Worm (Caenorhabditis elegans) whole organism, late embryonic: ENCODE data around the gene irld-12.

Experiments
- C38D4.7 ChIP-seq: fragments of 200-800 bp; sonication (Bioruptor generic); optimal IDR thresholded peaks from 2 replicates; lab custom pipeline; 2018; ENCODE audit warnings: mild to moderate bottlenecking, missing genetic modification characterization, moderate library complexity, missing compliant biosample characterization
- F13H6.1 ChIP-seq: sonication (generic microtip); optimal IDR thresholded peaks from 2 replicates; lab custom pipeline; 2016; ENCODE audit warnings: missing genetic modification characterization, missing compliant biosample characterization
- K02D7.2 ChIP-seq: sonication (generic microtip); optimal IDR thresholded peaks from 2 replicates; lab custom pipeline; 2017; ENCODE audit warnings: mild to moderate bottlenecking, missing genetic modification characterization, missing compliant biosample characterization
- T23F11.4 ChIP-seq: fragments of 200-800 bp; sonication (Bioruptor generic); optimal IDR thresholded peaks from 2 replicates; lab custom pipeline; 2018; ENCODE audit warnings: mild to moderate bottlenecking, missing genetic modification characterization, missing compliant biosample characterization
- Y22D7AL.16 ChIP-seq: sonication (generic microtip); optimal IDR thresholded peaks from 2 replicates; lab custom pipeline; 2016; ENCODE audit warnings: missing genetic modification characterization, missing compliant biosample characterization
- ama-1 ChIP-seq: fragments of 150-350 bp; optimal IDR thresholded peaks from 2 replicates; lab custom pipeline; 2014
- ceh-19 ChIP-seq: fragments of 200-800 bp; sonication (Bioruptor generic); optimal IDR thresholded peaks from 2 replicates; lab custom pipeline; 2018; ENCODE audit warnings: mild to moderate bottlenecking, missing genetic modification characterization, missing compliant biosample characterization
- ceh-2 ChIP-seq: sonication (generic microtip); optimal IDR thresholded peaks from 2 replicates; lab custom pipeline; 2016; ENCODE audit warnings: missing genotype, missing genetic modification characterization, missing compliant biosample characterization
- ceh-22 ChIP-seq: sonication (generic microtip); optimal IDR thresholded peaks from 2 replicates; lab custom pipeline; 2017; ENCODE audit warnings: missing biosample characterization, missing genetic modification characterization
- ceh-24 ChIP-seq: sonication (generic microtip); optimal IDR thresholded peaks from 2 replicates; lab custom pipeline; 2016; ENCODE audit warnings: mild to moderate bottlenecking, missing genetic modification characterization, missing compliant biosample characterization
- ceh-30 ChIP-seq: fragments of 150-350 bp; optimal IDR thresholded peaks from 2 replicates; lab custom pipeline; 2014; ENCODE audit warnings: missing biosample characterization, missing genetic modification characterization
- ceh-45 ChIP-seq: fragments of 200-800 bp; sonication (Bioruptor generic); IDR thresholded peaks from 2 replicates; pipeline ENCODE4 v1.3.6; 2022; ENCODE audit warnings: missing genetic modification reagents, missing genetic modification characterization, missing compliant biosample characterization
- ceh-6 ChIP-seq: fragments of 200-800 bp; sonication (Bioruptor generic); optimal IDR thresholded peaks from 2 replicates; lab custom pipeline; 2018; ENCODE audit warnings: mild to moderate bottlenecking, missing genetic modification characterization, missing compliant biosample characterization
- che-1 ChIP-seq: sonication (generic microtip); optimal IDR thresholded peaks from 2 replicates; lab custom pipeline; 2016; ENCODE audit warnings: mild to moderate bottlenecking, missing genetic modification characterization, missing compliant biosample characterization
- dve-1 ChIP-seq: sonication (generic microtip); optimal IDR thresholded peaks from 2 replicates; lab custom pipeline; 2017; ENCODE audit warnings: antibody characterized with exemption, mild to moderate bottlenecking, missing genetic modification characterization, missing compliant biosample characterization
- elt-4 ChIP-seq: sonication (generic microtip); optimal IDR thresholded peaks from 2 replicates; lab custom pipeline; 2016; ENCODE audit warnings: missing genetic modification characterization, missing compliant biosample characterization
- eyg-1 ChIP-seq: sonication (generic microtip); optimal IDR thresholded peaks from 2 replicates; lab custom pipeline; 2016; ENCODE audit warnings: missing genotype, missing genetic modification characterization, missing compliant biosample characterization
- fax-1 ChIP-seq: sonication (generic microtip); optimal IDR thresholded peaks from 2 replicates; lab custom pipeline; 2016; ENCODE audit warnings: missing genotype, missing genetic modification characterization, missing compliant biosample characterization
- fkh-6 ChIP-seq: sonication (generic microtip); optimal IDR thresholded peaks from 2 replicates; lab custom pipeline; 2016; ENCODE audit warnings: missing genetic modification characterization, missing compliant biosample characterization
- gmeb-2 ChIP-seq: sonication (generic microtip); optimal IDR thresholded peaks from 2 replicates; lab custom pipeline; 2016; ENCODE audit warnings: missing genetic modification characterization, inconsistent platforms, missing compliant biosample characterization
- hlh-13 ChIP-seq: fragments of 200-800 bp; sonication (Bioruptor generic); optimal IDR thresholded peaks from 2 replicates; lab custom pipeline; 2018; ENCODE audit warnings: mild to moderate bottlenecking, missing genetic modification characterization, missing compliant biosample characterization
- hlh-15 ChIP-seq: sonication (generic microtip); optimal IDR thresholded peaks from 2 replicates; lab custom pipeline; 2016; ENCODE audit warnings: missing genetic modification characterization, missing compliant biosample characterization
- hlh-6 ChIP-seq: sonication (generic microtip); optimal IDR thresholded peaks from 2 replicates; lab custom pipeline; 2016; ENCODE audit warnings: missing genotype, missing genetic modification characterization, missing compliant biosample characterization
- lim-6 ChIP-seq: sonication (generic microtip); optimal IDR thresholded peaks from 2 replicates; lab custom pipeline; 2016; ENCODE audit warnings: missing genetic modification characterization, missing compliant biosample characterization
- madf-2 ChIP-seq: sonication (generic microtip); optimal IDR thresholded peaks from 2 replicates; lab custom pipeline; 2017; ENCODE audit warnings: missing genetic modification characterization, missing compliant biosample characterization
- nfya-1 ChIP-seq: sonication (generic microtip); optimal IDR thresholded peaks from 2 replicates; lab custom pipeline; 2017; ENCODE audit warnings: missing genetic modification characterization, mild to moderate bottlenecking, missing compliant biosample characterization, antibody characterized with exemption, moderate library complexity
- nhr-232 ChIP-seq: sonication (generic microtip); optimal IDR thresholded peaks from 2 replicates; lab custom pipeline; 2016; ENCODE audit warnings: missing genetic modification characterization, missing compliant biosample characterization
- pag-3 ChIP-seq: sonication (generic microtip); optimal IDR thresholded peaks from 2 replicates; lab custom pipeline; 2016; ENCODE audit warnings: missing compliant biosample characterization, missing genetic modification characterization, borderline replicate concordance
- pat-9 ChIP-seq: fragments of 200-800 bp; sonication (Bioruptor generic); optimal IDR thresholded peaks from 2 replicates; lab custom pipeline; 2018; ENCODE audit warnings: mild to moderate bottlenecking, missing genetic modification characterization, moderate library complexity, missing compliant biosample characterization
- pha-4 ChIP-seq: fragments of 150-350 bp; optimal IDR thresholded peaks from 2 replicates; lab custom pipeline; 2018; ENCODE audit warnings: missing biosample characterization, missing genetic modification reagents, missing genetic modification characterization
- pqm-1 ChIP-seq: sonication (generic microtip); optimal IDR thresholded peaks from 2 replicates; lab custom pipeline; 2016; ENCODE audit warnings: missing genetic modification characterization, missing compliant biosample characterization
- ref-2 ChIP-seq: sonication (generic microtip); optimal IDR thresholded peaks from 2 replicates; lab custom pipeline; 2016; ENCODE audit warnings: missing genetic modification characterization, missing compliant biosample characterization
- rnt-1 ChIP-seq: sonication (generic microtip); optimal IDR thresholded peaks from 2 replicates; lab custom pipeline; 2016; ENCODE audit warnings: missing genetic modification characterization, missing compliant biosample characterization
- sdc-2 ChIP-seq: sonication (generic microtip); optimal IDR thresholded peaks from 2 replicates; lab custom pipeline; 2016; ENCODE audit warnings: missing genotype, missing genetic modification characterization, missing compliant biosample characterization
- syd-9 ChIP-seq: sonication (generic microtip); optimal IDR thresholded peaks from 2 replicates; lab custom pipeline; 2016; ENCODE audit warnings: mild to moderate bottlenecking, missing genetic modification characterization, moderate library complexity, missing compliant biosample characterization
- tbx-2 ChIP-seq: sonication (generic microtip); optimal IDR thresholded peaks from 2 replicates; lab custom pipeline; 2016; ENCODE audit warnings: missing genetic modification characterization, missing compliant biosample characterization
- ttx-3 ChIP-seq: sonication (generic microtip); optimal IDR thresholded peaks from 2 replicates; lab custom pipeline; 2016; ENCODE audit warnings: missing genetic modification reagents, missing genetic modification characterization, missing compliant biosample characterization
- unc-86 ChIP-seq: sonication (generic microtip); optimal IDR thresholded peaks from 2 replicates; lab custom pipeline; 2016; ENCODE audit warnings: missing genetic modification characterization, missing compliant biosample characterization
- ztf-16 ChIP-seq: sonication (generic microtip); optimal IDR thresholded peaks from 2 replicates; lab custom pipeline; 2017; ENCODE audit warnings: missing genetic modification characterization, missing compliant biosample characterization

Gene irld-12

DNA sequence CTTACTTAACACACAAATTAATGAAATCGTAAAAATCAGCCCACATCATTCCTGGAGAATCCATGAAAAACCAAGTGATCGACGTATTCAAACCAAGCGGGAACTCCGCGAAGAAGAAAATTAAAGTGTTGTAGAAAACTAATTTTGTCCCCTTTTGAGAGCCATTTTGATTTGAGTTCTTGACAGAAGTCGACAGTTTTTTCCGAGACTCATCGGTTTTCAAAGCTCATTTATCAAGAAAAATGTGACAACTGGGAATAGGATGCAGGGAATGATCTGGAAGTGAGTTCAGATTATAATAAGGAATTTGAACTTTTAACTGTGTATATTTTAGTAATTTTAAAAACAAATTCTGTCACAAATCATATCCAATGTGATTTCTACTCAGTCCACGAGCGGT lies 9.8 kb downstream of the irld-12 start, which contains the start of gene srw-135:
srw-135 (minus strand) TSS at position 101 of the 400 bp plus-strand sequence.
- no peak for TF ChIP-seq nfya-1 (tag; lab: Kevin White, UChicago)
- no peak for TF ChIP-seq pat-9
- TF ChIP-seq madf-2: no peak
- no peak for TF ChIP-seq nhr-232 (tag; lab: Kevin White, UChicago)
- no peak for TF ChIP-seq pqm-1 (tag; lab: Kevin White, UChicago)
- TF ChIP-seq gmeb-2 (tag; lab: Kevin White, UChicago): no peak
- TF ChIP-seq C38D4.7 (GFP tag; lab: Kevin White, UChicago): no peak
- TF ChIP-seq hlh-15 (tag; lab: Kevin White, UChicago): no peak
- TF ChIP-seq ceh-6 (GFP tag; lab: Kevin White, UChicago): no peak
- TF ChIP-seq ztf-16 (tag; lab: Kevin White, UChicago): no peak
- no peak for TF ChIP-seq K02D7.2 (tag; lab: Kevin White, UChicago)
- TF ChIP-seq ceh-19 (GFP tag; lab: Kevin White, UChicago): no peak
- TF ChIP-seq fkh-6 (tag; lab: Kevin White, UChicago): no peak
- TF ChIP-seq lim-6 (tag; lab: Kevin White, UChicago): no peak

DNA sequence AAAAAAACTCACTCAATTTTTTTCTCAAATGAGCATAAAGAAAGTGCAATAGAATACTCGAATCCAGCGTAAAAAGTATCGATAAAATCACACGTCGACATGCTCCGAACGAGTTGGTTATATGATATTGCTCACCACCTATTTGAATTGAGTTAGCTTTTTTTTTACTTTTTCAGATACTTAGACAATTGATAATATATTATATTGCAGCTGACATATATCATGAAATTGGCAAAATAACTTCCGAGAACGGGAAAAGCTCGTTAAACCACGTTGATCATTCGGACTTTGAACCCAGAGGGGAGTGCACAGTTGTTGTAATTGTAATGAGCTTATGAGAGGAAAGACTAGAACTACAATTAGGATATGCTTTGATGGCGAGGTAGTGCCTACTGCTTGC lies 10.7 kb downstream of the irld-12 start, which contains the start of gene srw-136:
srw-136 (minus strand) TSS at position 101 of the 400 bp plus-strand sequence.
- TF ChIP-seq fax-1 (tag; lab: Kevin White, UChicago) (no peak), pag-3 (tag; lab: Kevin White, UChicago) (no peak), syd-9 (tag; lab: Kevin White, UChicago) (no peak), ref-2 (tag; lab: Kevin White, UChicago) (no peak), lim-6 (tag; lab: Kevin White, UChicago) (no peak), C38D4.7 (GFP tag; lab: Kevin White, UChicago) (no peak), pha-4 (no peak), unc-86 (tag; lab: Kevin White, UChicago) (no peak), tbx-2 (tag; lab: Kevin White, UChicago) (no peak)

DNA sequence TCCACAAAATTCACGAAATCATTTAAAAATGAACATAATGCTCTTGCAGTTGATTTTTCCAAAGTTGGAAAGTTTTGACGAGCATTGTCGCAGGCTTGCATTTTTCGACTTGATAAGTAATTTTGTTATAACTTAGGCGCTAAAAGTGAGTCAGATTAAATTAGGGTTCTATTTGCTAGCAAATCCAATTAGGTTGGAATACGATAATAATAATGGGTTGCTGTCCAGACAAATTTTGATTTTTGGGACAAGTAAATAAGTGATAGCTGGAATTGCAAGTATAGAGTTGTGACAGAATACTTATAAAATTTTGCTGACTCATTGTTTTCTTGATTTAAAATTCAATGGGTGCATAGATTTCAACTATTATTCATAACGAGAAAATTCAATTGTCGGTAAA lies 15.2 kb downstream of the irld-12 start, which contains the start of gene srw-112:
srw-112 (minus strand) TSS at position 101 of the 400 bp plus-strand sequence.
- TF ChIP-seq ceh-45 (GFP tag; lab: Robert Waterston, UW) (no peak), hlh-13 (GFP tag; lab: Kevin White, UChicago) (no peak), T23F11.4 (GFP tag; lab: Kevin White, UChicago) (no peak)

DNA sequence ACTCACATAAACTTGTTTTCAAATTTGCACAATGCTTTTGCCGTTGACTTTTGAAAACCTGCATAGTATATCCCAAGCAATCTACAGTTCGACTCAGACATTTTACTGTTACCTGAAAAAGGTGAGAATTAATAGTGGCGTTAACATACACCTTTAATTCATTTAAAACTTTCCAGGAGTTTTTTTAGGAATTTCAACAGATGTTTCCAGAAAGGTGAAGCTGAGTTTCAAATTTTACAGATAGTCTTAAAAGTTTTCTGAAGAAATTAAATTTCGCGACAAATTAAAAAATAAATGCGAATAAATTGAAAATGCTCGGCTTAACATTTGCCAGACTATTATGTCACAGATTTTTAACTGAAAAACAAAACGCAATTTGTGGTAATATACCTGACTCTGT lies 21.5 kb downstream of the irld-12 start, which contains the start of gene srw-119:
srw-119 (minus strand) TSS at position 101 of the 400 bp plus-strand sequence.
- TF ChIP-seq pha-4 (no peak), ceh-30 (no peak)

DNA sequence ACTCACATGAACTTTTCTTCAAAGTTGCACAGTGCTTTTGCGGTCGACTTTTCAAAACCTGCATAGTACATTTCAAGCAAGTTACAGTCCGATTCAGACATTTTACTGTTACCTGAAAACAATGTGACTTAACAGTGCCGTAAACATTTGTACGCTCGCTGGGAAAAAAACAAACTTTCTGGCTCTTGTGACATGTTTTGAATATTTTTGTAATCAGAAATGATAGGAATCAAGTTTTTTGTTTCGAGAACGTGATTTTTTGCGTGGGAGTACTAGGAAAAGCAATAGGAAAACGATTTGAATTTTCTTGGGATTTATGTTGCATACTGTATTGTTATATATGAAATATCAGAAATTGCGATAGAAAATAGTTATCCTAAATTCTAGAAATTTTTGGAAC lies 25.1 kb downstream of the irld-12 start, which contains the start of gene srw-120:
srw-120 (minus strand) TSS at position 101 of the 400 bp plus-strand sequence.
- TF ChIP-seq fkh-6 (tag; lab: Kevin White, UChicago): no peak
- no peak for TF ChIP-seq elt-4 (tag; lab: Kevin White, UChicago)
- TF ChIP-seq hlh-6: no peak
- no peak for TF ChIP-seq eyg-1
- no peak for TF ChIP-seq syd-9 (tag; lab: Kevin White, UChicago)
- no peak for TF ChIP-seq lim-6 (tag; lab: Kevin White, UChicago)
- TF ChIP-seq ttx-3 (tag; lab: Kevin White, UChicago): no peak
- TF ChIP-seq che-1: no peak
- no peak for TF ChIP-seq dve-1
- no peak for TF ChIP-seq ceh-22
- TF ChIP-seq madf-2: no peak

DNA sequence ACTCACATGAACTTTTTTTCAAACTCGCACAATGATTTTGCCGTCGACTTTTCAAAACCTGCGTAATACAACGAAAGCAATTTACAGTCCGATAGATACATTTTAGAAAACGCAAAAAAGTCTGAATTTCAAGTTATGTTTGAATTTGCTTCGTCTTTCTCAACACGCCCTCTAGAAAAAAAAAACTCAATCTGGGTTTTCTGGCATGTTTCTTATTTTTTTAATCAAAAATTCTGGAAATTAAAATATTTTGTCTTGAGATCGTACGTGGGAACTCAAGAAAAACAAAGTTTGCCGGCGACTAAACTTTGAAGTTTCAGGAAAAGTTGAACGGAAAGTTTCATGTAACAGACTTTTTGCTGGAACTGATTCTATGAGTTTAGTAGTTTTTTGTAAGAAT lies 27.4 kb downstream of the irld-12 start, which contains the start of gene srw-115:
srw-115 (minus strand) TSS at position 101 of the 400 bp plus-strand sequence.
- TF ChIP-seq F13H6.1 (tag; lab: Kevin White, UChicago) (no peak), gmeb-2 (tag; lab: Kevin White, UChicago) (no peak), unc-86 (tag; lab: Kevin White, UChicago) (no peak), ceh-30 (no peak), K02D7.2 (tag; lab: Kevin White, UChicago) (no peak), ceh-2 (tag; lab: Kevin White, UChicago) (no peak), ceh-24 (no peak), pqm-1 (tag; lab: Kevin White, UChicago) (no peak), ama-1 (no peak), madf-2 (no peak), Y22D7AL.16 (tag; lab: Kevin White, UChicago) (no peak), dve-1 (no peak), fax-1 (tag; lab: Kevin White, UChicago) (no peak), rnt-1 (no peak), elt-4 (tag; lab: Kevin White, UChicago) (no peak), T23F11.4 (GFP tag; lab: Kevin White, UChicago) (no peak), sdc-2 (tag; lab: Kevin White, UChicago) (no peak), hlh-15 (tag; lab: Kevin White, UChicago) (no peak)
- TF ChIP-seq, all 69 proteins: peak for 0
